Fruit fly (Drosophila melanogaster): ENCODE measurements around the gene CG32202.

DNA sequence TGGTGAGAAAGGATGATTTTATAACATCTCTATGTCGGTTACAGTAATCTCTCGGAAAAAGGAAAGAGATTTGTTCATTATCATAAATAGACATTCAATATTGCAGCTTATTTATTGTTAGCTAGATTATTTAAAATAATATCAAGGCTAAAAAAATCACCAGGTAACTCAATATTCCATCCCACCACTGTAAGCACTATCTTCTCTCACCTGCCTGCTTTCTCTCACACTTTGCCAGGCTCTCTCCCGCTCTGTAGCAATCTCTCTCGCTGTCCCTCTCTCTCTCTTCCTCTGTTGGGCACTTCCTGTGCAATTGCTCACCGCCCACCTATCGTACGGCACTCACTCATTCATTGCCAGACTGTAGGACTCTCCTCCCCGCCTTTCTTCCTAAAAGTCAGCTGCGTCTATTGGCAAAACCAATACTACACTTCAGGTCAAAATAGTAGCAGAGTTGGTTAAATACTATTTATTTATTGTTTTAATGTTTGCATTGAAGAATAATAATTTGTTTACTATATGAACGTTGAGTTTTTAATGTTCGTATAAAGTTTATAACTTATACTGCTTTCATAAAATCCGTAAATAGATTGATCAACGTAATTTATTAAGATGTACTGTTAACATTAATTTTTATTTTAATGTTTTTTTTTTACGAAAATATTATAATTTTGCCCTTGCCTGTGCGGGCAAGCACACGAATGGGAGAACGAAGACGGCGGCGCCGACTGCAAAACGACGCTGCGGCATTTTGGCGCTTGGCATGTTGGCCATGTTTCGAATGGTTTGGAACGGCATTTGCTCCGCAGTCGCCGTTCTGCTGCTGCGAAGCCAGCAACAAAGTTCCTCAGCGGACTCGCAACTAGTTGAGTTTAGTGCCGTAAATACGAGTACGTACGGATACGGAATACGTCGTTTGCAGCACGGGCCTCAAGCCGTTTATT, 41.1 kb upstream of the CG32202 start:
- TF ChIP-seq CTCF (optimal IDR thresholded peaks at IDR 0.05) (no peak), CG8478 (optimal IDR thresholded peaks at IDR 0.05) (no peak)
